Fruit fly (Drosophila melanogaster) whole organism, embryonic: Measurements from ENCODE around the gene kud.

ENCODE experiments used
- Asciz ChIP-seq: fragments of 200-800 bp; sonication (Bioruptor generic); optimal IDR thresholded peaks from 2 replicates; lab custom pipeline; 2017; ENCODE audit warnings: missing biosample characterization, mild to moderate bottlenecking, missing genetic modification characterization, missing genetic modification reagents
- CG10366 ChIP-seq: fragments of 200-800 bp; sonication (Bioruptor generic); IDR thresholded peaks from 2 replicates; pipeline ENCODE4 v1.3.6; 2022; ENCODE audit warnings: missing biosample characterization, missing genetic modification characterization
- CG10462 ChIP-seq: fragments of 200-800 bp; sonication (Bioruptor generic); optimal IDR thresholded peaks from 2 replicates; lab custom pipeline; 2016; ENCODE audit warnings: missing biosample characterization, missing genetic modification characterization
- CG11093 ChIP-seq: fragments of 200-800 bp; sonication (Bioruptor generic); IDR thresholded peaks from 3 replicates; pipeline ENCODE4 v1.3.6; 2022; ENCODE audit warnings: missing biosample characterization, missing genetic modification characterization
- CG11247 ChIP-seq: fragments of 200-800 bp; sonication (Bioruptor generic); IDR thresholded peaks from 2 replicates; pipeline ENCODE4 v1.3.6; 2022; ENCODE audit warnings: missing biosample characterization, missing genetic modification characterization
- CG12391 ChIP-seq: fragments of 200-800 bp; sonication (Bioruptor generic); optimal IDR thresholded peaks from 3 replicates; lab custom pipeline; 2018; ENCODE audit warnings: missing biosample characterization, mild to moderate bottlenecking, missing genetic modification characterization, moderate library complexity
- CG1602 ChIP-seq: fragments of 200-800 bp; sonication (Bioruptor generic); optimal IDR thresholded peaks from 3 replicates; lab custom pipeline; 2016; ENCODE audit warnings: missing biosample characterization, missing genetic modification characterization
- CG17802 ChIP-seq: fragments of 200-800 bp; sonication (Bioruptor generic); optimal IDR thresholded peaks from 2 replicates; lab custom pipeline; 2018; ENCODE audit warnings: missing biosample characterization, mild to moderate bottlenecking, missing genetic modification characterization, moderate library complexity
- CG1832 ChIP-seq: fragments of 200-800 bp; sonication (Bioruptor generic); optimal IDR thresholded peaks from 2 replicates; lab custom pipeline; 2017; ENCODE audit warnings: missing biosample characterization, mild to moderate bottlenecking, missing genetic modification characterization, inconsistent platforms
- CG18619 ChIP-seq: fragments of 200-800 bp; sonication (Bioruptor generic); optimal IDR thresholded peaks from 3 replicates; lab custom pipeline; 2017; ENCODE audit warnings: missing biosample characterization, mild to moderate bottlenecking, missing genetic modification characterization
- CG18764 ChIP-seq: fragments of 200-800 bp; sonication (Bioruptor generic); optimal IDR thresholded peaks from 3 replicates; lab custom pipeline; 2016; ENCODE audit warnings: missing biosample characterization, missing genetic modification characterization
- CG2875 ChIP-seq: fragments of 200-800 bp; sonication (Bioruptor generic); optimal IDR thresholded peaks from 2 replicates; lab custom pipeline; 2017; ENCODE audit warnings: missing biosample characterization, mild to moderate bottlenecking, missing genetic modification characterization, missing genetic modification reagents
- CG31388 ChIP-seq: fragments of 200-800 bp; sonication (Bioruptor generic); optimal IDR thresholded peaks from 2 replicates; lab custom pipeline; 2016; ENCODE audit warnings: missing biosample characterization, missing genetic modification characterization
- CG32772 ChIP-seq: fragments of 200-800 bp; sonication (Bioruptor generic); IDR thresholded peaks from 2 replicates; pipeline ENCODE4 v1.3.6; 2022; ENCODE audit warnings: missing biosample characterization, missing genetic modification characterization
- CG4282 ChIP-seq: fragments of 200-800 bp; sonication (Bioruptor generic); optimal IDR thresholded peaks from 2 replicates; lab custom pipeline; 2016; ENCODE audit warnings: missing biosample characterization, missing genetic modification characterization
- CG43689 ChIP-seq: fragments of 200-800 bp; sonication (Bioruptor generic); IDR thresholded peaks from 2 replicates; pipeline ENCODE4 v1.3.6; 2022; ENCODE audit warnings: missing biosample characterization, missing genetic modification characterization
- CG4820 ChIP-seq: fragments of 200-800 bp; sonication (Bioruptor generic); optimal IDR thresholded peaks from 3 replicates; lab custom pipeline; 2016; ENCODE audit warnings: missing biosample characterization, missing genetic modification characterization
- Dad ChIP-seq: fragments of 200-800 bp; sonication (Bioruptor generic); optimal IDR thresholded peaks from 3 replicates; lab custom pipeline; 2016; ENCODE audit warnings: missing biosample characterization, missing genetic modification characterization
- Dek ChIP-seq: fragments of 200-800 bp; sonication (Bioruptor generic); optimal IDR thresholded peaks from 3 replicates; lab custom pipeline; 2019; ENCODE audit warnings: missing biosample characterization, mild to moderate bottlenecking, missing genetic modification characterization, moderate library complexity
- Dp ChIP-seq: fragments of 200-800 bp; sonication (Bioruptor generic); optimal IDR thresholded peaks from 2 replicates; lab custom pipeline; 2018; ENCODE audit warnings: missing biosample characterization, mild to moderate bottlenecking, missing genetic modification characterization, moderate library complexity
- Fer2 ChIP-seq: fragments of 200-800 bp; sonication (Bioruptor generic); optimal IDR thresholded peaks from 2 replicates; lab custom pipeline; 2018; ENCODE audit warnings: missing biosample characterization, mild to moderate bottlenecking, missing genetic modification characterization, moderate library complexity
- GATAe ChIP-seq: fragments of 200-800 bp; sonication (Bioruptor generic); conservative IDR thresholded peaks from 2 replicates; pipeline ENCODE4 v1.3.6; 2022; ENCODE audit warnings: missing biosample characterization, missing genetic modification characterization
- HHEX ChIP-seq: fragments of 200-800 bp; sonication (Bioruptor generic); optimal IDR thresholded peaks from 3 replicates; lab custom pipeline; 2017; ENCODE audit warnings: missing biosample characterization, mild to moderate bottlenecking, missing genetic modification characterization, missing genetic modification reagents
- HmgZ ChIP-seq: fragments of 200-800 bp; sonication (Bioruptor generic); optimal IDR thresholded peaks from 2 replicates; lab custom pipeline; 2018; ENCODE audit warnings: missing biosample characterization, mild to moderate bottlenecking, missing genetic modification characterization
- Lim3 ChIP-seq: fragments of 200-800 bp; sonication (Bioruptor generic); IDR thresholded peaks from 2 replicates; pipeline ENCODE4 v1.3.6; 2022; ENCODE audit warnings: missing biosample characterization, missing genetic modification characterization
- NK7.1 ChIP-seq: fragments of 200-800 bp; sonication (Bioruptor generic); optimal IDR thresholded peaks from 3 replicates; lab custom pipeline; 2016; ENCODE audit warnings: missing biosample characterization, missing genetic modification characterization
- Nf-YA ChIP-seq: fragments of 200-800 bp; sonication (Bioruptor generic); IDR thresholded peaks from 2 replicates; pipeline ENCODE4 v1.3.6; 2022; ENCODE audit warnings: missing biosample characterization, missing genetic modification characterization
- NfI ChIP-seq: fragments of 200-800 bp; sonication (Bioruptor generic); optimal IDR thresholded peaks from 3 replicates; lab custom pipeline; 2018; ENCODE audit warnings: missing biosample characterization, mild to moderate bottlenecking, missing genetic modification characterization, moderate library complexity
- Oli ChIP-seq: fragments of 200-800 bp; sonication (Bioruptor generic); optimal IDR thresholded peaks from 2 replicates; lab custom pipeline; 2018; ENCODE audit warnings: missing biosample characterization, mild to moderate bottlenecking, missing genetic modification characterization, moderate library complexity
- Vsx1 ChIP-seq: fragments of 200-800 bp; sonication (Bioruptor generic); optimal IDR thresholded peaks from 2 replicates; lab custom pipeline; 2017; ENCODE audit warnings: missing biosample characterization, mild to moderate bottlenecking, missing genetic modification characterization, missing genetic modification reagents
- Xrp1 ChIP-seq: fragments of 200-800 bp; sonication (Bioruptor generic); IDR thresholded peaks from 2 replicates; pipeline ENCODE4 v1.3.6; 2022; ENCODE audit warnings: missing biosample characterization, missing genetic modification characterization
- caup ChIP-seq: fragments of 200-800 bp; sonication (Bioruptor generic); optimal IDR thresholded peaks from 3 replicates; lab custom pipeline; 2017; ENCODE audit warnings: missing biosample characterization, mild to moderate bottlenecking, missing genetic modification characterization, moderate library complexity; ENCODE audit not compliant: severe bottlenecking
- chn ChIP-seq: fragments of 200-800 bp; sonication (Bioruptor generic); optimal IDR thresholded peaks from 2 replicates; lab custom pipeline; 2016; ENCODE audit warnings: missing biosample characterization, missing genetic modification characterization
- crc ChIP-seq: fragments of 200-800 bp; sonication (Bioruptor generic); optimal IDR thresholded peaks from 2 replicates; lab custom pipeline; 2016; ENCODE audit warnings: missing biosample characterization, missing genetic modification characterization
- croc ChIP-seq: fragments of 200-800 bp; sonication (Bioruptor generic); conservative IDR thresholded peaks from 3 replicates; pipeline ENCODE4 v1.3.6; 2022; ENCODE audit warnings: missing biosample characterization, missing genetic modification characterization
- crp ChIP-seq, 2 experiments: fragments of 200-800 bp; sonication (Bioruptor generic); optimal IDR thresholded peaks; 2 replicates in 1 of 2; 3 replicates in 1 of 2; lab custom pipeline; 2017; ENCODE audit warnings: missing biosample characterization in 2 of 2, missing genetic modification characterization in 2 of 2, mild to moderate bottlenecking in 1 of 2, moderate library complexity in 1 of 2
- da ChIP-seq: fragments of 200-800 bp; sonication (Bioruptor generic); optimal IDR thresholded peaks from 2 replicates; lab custom pipeline; 2016; ENCODE audit warnings: missing biosample characterization, missing genetic modification characterization
- emc ChIP-seq: fragments of 200-800 bp; sonication (Bioruptor generic); optimal IDR thresholded peaks from 2 replicates; lab custom pipeline; 2016; ENCODE audit warnings: missing biosample characterization, missing genetic modification characterization
- ewg ChIP-seq: fragments of 200-800 bp; sonication (Bioruptor generic); optimal IDR thresholded peaks from 3 replicates; lab custom pipeline; 2017; ENCODE audit warnings: mild to moderate bottlenecking, missing biosample characterization, missing genetic modification reagents, missing genetic modification characterization
- gt ChIP-seq: fragments of 200-800 bp; sonication (Bioruptor generic); IDR thresholded peaks from 2 replicates; pipeline ENCODE4 v1.3.6; 2022; ENCODE audit warnings: missing biosample characterization, missing genetic modification characterization
- hkb ChIP-seq, 2 experiments: fragments of 200-800 bp in 1 of 2; fragments of >200 bp in 1 of 2; sonication (Bioruptor generic) in 1 of 2; IDR thresholded peaks in 1 of 2; optimal IDR thresholded peaks in 1 of 2; 2 replicates each; pipeline versions ENCODE4 v1.3.6 to Lab custom; 2017 to 2022; ENCODE audit warnings: missing biosample characterization in 1 of 2, missing genetic modification characterization in 1 of 2
- kay ChIP-seq: fragments of 200-800 bp; sonication (Bioruptor generic); optimal IDR thresholded peaks from 2 replicates; lab custom pipeline; 2016; ENCODE audit warnings: missing biosample characterization, missing genetic modification characterization
- mirr ChIP-seq: fragments of 200-800 bp; sonication (Bioruptor generic); optimal IDR thresholded peaks from 3 replicates; lab custom pipeline; 2018; ENCODE audit warnings: missing biosample characterization, mild to moderate bottlenecking, missing genetic modification characterization
- onecut ChIP-seq: fragments of 200-800 bp; sonication (Bioruptor generic); IDR thresholded peaks from 2 replicates; pipeline ENCODE4 v1.3.6; 2022; ENCODE audit warnings: missing biosample characterization, missing genetic modification characterization
- pb ChIP-seq: fragments of 200-800 bp; sonication (Bioruptor generic); optimal IDR thresholded peaks from 3 replicates; lab custom pipeline; 2016; ENCODE audit warnings: missing biosample characterization, missing genetic modification characterization
- salm ChIP-seq: fragments of 200-800 bp; sonication (Bioruptor generic); optimal IDR thresholded peaks from 2 replicates; lab custom pipeline; 2018; ENCODE audit warnings: missing biosample characterization, mild to moderate bottlenecking, missing genetic modification characterization
- sc ChIP-seq, 3 experiments: fragments of >200 bp in 2 of 3; fragments of 200-800 bp in 1 of 3; sonication (Bioruptor generic) in 1 of 3; optimal IDR thresholded peaks; 2 replicates in 2 of 3; 3 replicates in 1 of 3; lab custom pipeline; 2017; ENCODE audit warnings: mild to moderate bottlenecking in 1 of 3, missing biosample characterization in 1 of 3, missing genetic modification characterization in 1 of 3, missing genetic modification reagents in 1 of 3
- sim ChIP-seq: fragments of 200-800 bp; sonication (Bioruptor generic); IDR thresholded peaks from 2 replicates; pipeline ENCODE4 v1.3.6; 2022; ENCODE audit warnings: missing biosample characterization, missing genetic modification characterization
- unpg ChIP-seq: fragments of 200-800 bp; sonication (Bioruptor generic); optimal IDR thresholded peaks from 3 replicates; lab custom pipeline; 2018; ENCODE audit warnings: missing biosample characterization, mild to moderate bottlenecking, missing genetic modification characterization, moderate library complexity
- wdn ChIP-seq: fragments of 200-800 bp; sonication (Bioruptor generic); IDR thresholded peaks from 2 replicates; pipeline ENCODE4 v1.3.6; 2022; ENCODE audit warnings: missing biosample characterization, missing genetic modification characterization

kud gene

dm6 chr3L:16872487-16872955, 27.7 kb upstream of the kud start (continued):
- TF ChIP-seq Dad (GFP tag; lab: Kevin White, UChicago) (peak; percentile 28), chn (GFP tag; lab: Kevin White, UChicago) (peak; percentile 35), Vsx1 (GFP tag; lab: Kevin White, UChicago) (peak; percentile 28), CG1832 (GFP tag; lab: Kevin White, UChicago) (no peak), CG31388 (peak; percentile 50), crc (GFP tag; lab: Kevin White, UChicago) (peak; percentile 54), NK7.1 (GFP tag; lab: Kevin White, UChicago) (peak; percentile 50), caup (peak; percentile 58), HHEX (GFP tag; lab: Kevin White, UChicago) (peak; percentile 76), CG18619 (peak; percentile 66), CG12391 (tag; lab: Kevin White, UChicago) (peak; percentile 76), hkb (optimal IDR thresholded peaks at IDR 0.05; lab: Kevin White, UChicago) (no peak), hkb (GFP tag; IDR thresholded peaks at IDR 0.05; lab: Robert Waterston, UW) (peak; percentile 81), onecut (no peak), crp (GFP tag; optimal IDR thresholded peaks at IDR 0.05; lab: Kevin White, UChicago) (peak in 1 of 2 experiments; percentile 35), croc (GFP tag; lab: Robert Waterston, UW) (peak; percentile 31; the same call in 2 of the 3 replicates), CG18764 (peak; percentile 39), Oli (peak; percentile 88), CG17802 (tag; lab: Kevin White, UChicago) (no peak), CG11093 (GFP tag; lab: Robert Waterston, UW) (no peak), CG4282 (GFP tag; lab: Kevin White, UChicago) (no peak), kay (GFP tag; lab: Kevin White, UChicago) (no peak), da (GFP tag; lab: Kevin White, UChicago) (no peak), CG10366 (GFP tag; lab: Robert Waterston, UW) (0 out of 2 replicates have a peak, but pooled peaks have one; percentile 35), Lim3 (GFP tag; lab: Robert Waterston, UW) (no peak), Dp (GFP tag; lab: Kevin White, UChicago) (no peak), wdn (no peak), CG1602 (peak; percentile 34), sim (GFP tag; lab: Robert Waterston, UW) (no peak), emc (GFP tag; lab: Kevin White, UChicago) (no peak), Nf-YA (no peak), gt (GFP tag; lab: Robert Waterston, UW) (no peak), CG11247 (GFP tag; lab: Robert Waterston, UW) (no peak), CG32772 (GFP tag; lab: Robert Waterston, UW) (no peak), sc (optimal IDR thresholded peaks at IDR 0.05; lab: Kevin White, UChicago) (no peak), sc (GFP tag; optimal IDR thresholded peaks at IDR 0.05; lab: Kevin White, UChicago) (no peak), GATAe (GFP tag; lab: Robert Waterston, UW) (no peak), ewg (GFP tag; lab: Kevin White, UChicago) (peak; percentile 54), mirr (GFP tag; lab: Kevin White, UChicago) (no peak), CG43689 (no peak), Dek (tag; lab: Kevin White, UChicago) (peak; percentile 63), CG10462 (GFP tag; lab: Kevin White, UChicago) (peak; percentile 30), NfI (GFP tag; lab: Kevin White, UChicago) (peak; percentile 57), Fer2 (peak; percentile 41), salm (tag; lab: Kevin White, UChicago) (peak; percentile 75), Asciz (GFP tag; lab: Kevin White, UChicago) (peak; percentile 74), unpg (peak; percentile 79), pb (peak; percentile 69), CG2875 (GFP tag; lab: Kevin White, UChicago) (peak; percentile 41), HmgZ (peak; percentile 22), Xrp1 (GFP tag; lab: Robert Waterston, UW) (peak; percentile 27; the same call in 1 of the 2 replicates), CG4820 (GFP tag; lab: Kevin White, UChicago) (peak; percentile 58)
